Fruit fly (Drosophila melanogaster) whole organism, prepupa: ENCODE data around the gene CG13995.

Experiments used
- Blimp-1 ChIP-seq: fragments of 200-800 bp; sonication (Bioruptor generic); optimal IDR thresholded peaks from 3 replicates; lab custom pipeline; 2017; ENCODE audit warnings: missing biosample characterization, missing genetic modification characterization, mild to moderate bottlenecking, moderate library complexity, missing genetic modification reagents
- CG11762 ChIP-seq: fragments of 200-800 bp; sonication (Bioruptor generic); optimal IDR thresholded peaks from 3 replicates; lab custom pipeline; 2016; ENCODE audit warnings: missing biosample characterization, missing genetic modification characterization; ENCODE audit not compliant: insufficient read depth
- CG11902 ChIP-seq: fragments of 200-800 bp; sonication (Bioruptor generic); optimal IDR thresholded peaks from 3 replicates; lab custom pipeline; 2016; ENCODE audit warnings: missing biosample characterization, missing genetic modification characterization
- CG3032 ChIP-seq: fragments of 200-800 bp; optimal IDR thresholded peaks from 2 replicates; lab custom pipeline; 2019; ENCODE audit warnings: missing biosample characterization, mild to moderate bottlenecking, missing genetic modification characterization, moderate library complexity
- CG31627 ChIP-seq: fragments of 200-800 bp; sonication (Bioruptor generic); optimal IDR thresholded peaks from 3 replicates; lab custom pipeline; 2016; ENCODE audit warnings: missing biosample characterization, missing genetic modification characterization
- CG32006 ChIP-seq: fragments of 200-800 bp; sonication (Bioruptor generic); optimal IDR thresholded peaks from 3 replicates; lab custom pipeline; 2017; ENCODE audit warnings: missing biosample characterization, mild to moderate bottlenecking, missing genetic modification characterization
- CG3919 ChIP-seq: fragments of 200-800 bp; sonication (Bioruptor generic); optimal IDR thresholded peaks from 3 replicates; lab custom pipeline; 2016; ENCODE audit warnings: missing biosample characterization, missing genetic modification characterization
- CG4318 ChIP-seq: fragments of 200-800 bp; sonication (Bioruptor generic); optimal IDR thresholded peaks from 3 replicates; lab custom pipeline; 2017; ENCODE audit warnings: missing biosample characterization, mild to moderate bottlenecking, missing genetic modification characterization
- CG6163 ChIP-seq: fragments of 200-800 bp; sonication (Bioruptor generic); IDR thresholded peaks from 3 replicates; pipeline ENCODE4 v1.3.6; 2022; ENCODE audit warnings: missing biosample characterization, missing genetic modification characterization
- CG6276 ChIP-seq: fragments of 200-800 bp; sonication (Bioruptor generic); optimal IDR thresholded peaks from 2 replicates; lab custom pipeline; 2017; ENCODE audit warnings: missing biosample characterization, mild to moderate bottlenecking, missing genetic modification characterization
- CG6792 ChIP-seq: fragments of 200-800 bp; sonication (Bioruptor generic); optimal IDR thresholded peaks from 3 replicates; lab custom pipeline; 2016; ENCODE audit warnings: missing biosample characterization, missing genetic modification characterization
- CG8119 ChIP-seq: fragments of 200-800 bp; sonication (Bioruptor generic); IDR thresholded peaks from 3 replicates; pipeline ENCODE4 v1.3.6; 2022; ENCODE audit warnings: missing biosample characterization, missing genetic modification characterization
- CG8632 ChIP-seq: fragments of 200-800 bp; sonication (Bioruptor generic); optimal IDR thresholded peaks from 3 replicates; lab custom pipeline; 2016; ENCODE audit warnings: missing biosample characterization, missing genetic modification characterization
- CG9139 ChIP-seq: fragments of 200-800 bp; sonication (Bioruptor generic); optimal IDR thresholded peaks from 3 replicates; lab custom pipeline; 2017; ENCODE audit warnings: missing biosample characterization, mild to moderate bottlenecking, missing genetic modification characterization
- Eip75B ChIP-seq: fragments of 200-800 bp; sonication (Bioruptor generic); optimal IDR thresholded peaks from 3 replicates; lab custom pipeline; 2016; ENCODE audit warnings: missing biosample characterization, missing genetic modification characterization
- Lpt ChIP-seq: fragments of 200-800 bp; sonication (Bioruptor generic); optimal IDR thresholded peaks from 3 replicates; lab custom pipeline; 2016; ENCODE audit warnings: missing biosample characterization, missing genetic modification characterization
- Met ChIP-seq: fragments of 200-800 bp; sonication (Bioruptor generic); optimal IDR thresholded peaks from 3 replicates; lab custom pipeline; 2016; ENCODE audit warnings: missing biosample characterization, missing genetic modification characterization
- OdsH ChIP-seq: fragments of 200-800 bp; sonication (Bioruptor generic); optimal IDR thresholded peaks from 3 replicates; lab custom pipeline; 2016; ENCODE audit warnings: missing biosample characterization, missing genetic modification characterization
- Sox14 ChIP-seq: fragments of 200-800 bp; sonication (Bioruptor generic); optimal IDR thresholded peaks from 3 replicates; lab custom pipeline; 2016; ENCODE audit warnings: missing biosample characterization, missing genetic modification characterization
- Sox15 ChIP-seq: fragments of 200-800 bp; sonication (Bioruptor generic); optimal IDR thresholded peaks from 3 replicates; lab custom pipeline; 2016; ENCODE audit warnings: missing biosample characterization, missing genetic modification characterization
- acj6 ChIP-seq: fragments of 200-800 bp; sonication (Bioruptor generic); optimal IDR thresholded peaks from 3 replicates; lab custom pipeline; 2016; ENCODE audit warnings: missing biosample characterization, missing genetic modification characterization
- cyc ChIP-seq: fragments of 200-800 bp; sonication (Bioruptor generic); optimal IDR thresholded peaks from 3 replicates; lab custom pipeline; 2016; ENCODE audit warnings: missing biosample characterization, missing genetic modification characterization
- dac ChIP-seq: fragments of 200-800 bp; sonication (Bioruptor generic); optimal IDR thresholded peaks from 2 replicates; lab custom pipeline; 2017; ENCODE audit warnings: missing biosample characterization, mild to moderate bottlenecking, missing genetic modification characterization
- dsx ChIP-seq: fragments of 200-800 bp; optimal IDR thresholded peaks from 3 replicates; lab custom pipeline; 2019; ENCODE audit warnings: missing biosample characterization, mild to moderate bottlenecking, missing genetic modification characterization, moderate library complexity; ENCODE audit not compliant: poor library complexity, severe bottlenecking
- esn ChIP-seq: fragments of 200-800 bp; sonication (Bioruptor generic); optimal IDR thresholded peaks from 2 replicates; lab custom pipeline; 2016; ENCODE audit warnings: missing biosample characterization, mild to moderate bottlenecking, missing genetic modification characterization, moderate library complexity
- fd59A ChIP-seq: fragments of 200-800 bp; sonication (Bioruptor generic); optimal IDR thresholded peaks from 2 replicates; lab custom pipeline; 2017; ENCODE audit warnings: missing biosample characterization, mild to moderate bottlenecking, missing genetic modification characterization, missing genetic modification reagents
- fd85E ChIP-seq: fragments of 200-800 bp; sonication (Bioruptor generic); optimal IDR thresholded peaks from 3 replicates; lab custom pipeline; 2016; ENCODE audit warnings: missing biosample characterization, missing genetic modification characterization
- fkh ChIP-seq: fragments of 200-800 bp; sonication (Bioruptor generic); optimal IDR thresholded peaks from 3 replicates; lab custom pipeline; 2017; ENCODE audit warnings: missing biosample characterization, mild to moderate bottlenecking, missing genetic modification characterization, moderate library complexity
- lz ChIP-seq: fragments of 200-800 bp; sonication (Bioruptor generic); optimal IDR thresholded peaks from 3 replicates; lab custom pipeline; 2016; ENCODE audit warnings: missing biosample characterization, missing genetic modification characterization
- net ChIP-seq: fragments of 200-800 bp; sonication (Bioruptor generic); optimal IDR thresholded peaks from 3 replicates; lab custom pipeline; 2016; ENCODE audit warnings: missing biosample characterization, missing genetic modification characterization
- salr ChIP-seq, 2 experiments: fragments of 200-800 bp; sonication (Bioruptor generic); optimal IDR thresholded peaks; 3 replicates each; lab custom pipeline; 2016 to 2018; ENCODE audit warnings: missing biosample characterization in 2 of 2, missing genetic modification characterization in 2 of 2, mild to moderate bottlenecking in 1 of 2
- spab ChIP-seq: fragments of 200-800 bp; sonication (Bioruptor generic); optimal IDR thresholded peaks from 2 replicates; lab custom pipeline; 2017; ENCODE audit warnings: missing biosample characterization, mild to moderate bottlenecking, missing genetic modification characterization, missing genetic modification reagents
- ss ChIP-seq, 2 experiments: fragments of 200-800 bp; sonication (Bioruptor generic); optimal IDR thresholded peaks; 2 replicates in 1 of 2; 3 replicates in 1 of 2; lab custom pipeline; 2017 to 2018; ENCODE audit warnings: mild to moderate bottlenecking in 2 of 2, missing biosample characterization in 2 of 2, missing genetic modification characterization in 2 of 2, moderate library complexity in 1 of 2
- svp ChIP-seq: fragments of 200-800 bp; sonication (Bioruptor generic); peaks from one replicate; lab custom pipeline; 2016; ENCODE audit warnings: missing biosample characterization, missing genetic modification characterization
- topi ChIP-seq: fragments of 200-800 bp; sonication (Bioruptor generic); optimal IDR thresholded peaks from 3 replicates; lab custom pipeline; 2016; ENCODE audit warnings: missing biosample characterization, missing genetic modification characterization
- vri ChIP-seq: fragments of 200-800 bp; sonication (Bioruptor generic); optimal IDR thresholded peaks from 3 replicates; lab custom pipeline; 2016; ENCODE audit warnings: missing biosample characterization, mild to moderate bottlenecking, missing genetic modification characterization

CG13995 gene

dm6 chr2L:6073894-6074293, 19.8 kb downstream of the CG13995 start:
- no peak for TF ChIP-seq CG6792 (GFP tag; lab: Kevin White, UChicago)
- TF ChIP-seq cyc (GFP tag; lab: Kevin White, UChicago): no peak
- no peak for TF ChIP-seq dac (GFP tag; lab: Kevin White, UChicago)
- TF ChIP-seq vri: no peak
- no peak for TF ChIP-seq net (GFP tag; lab: Kevin White, UChicago)
- no peak for TF ChIP-seq CG4318 (GFP tag; lab: Kevin White, UChicago)
- no peak for TF ChIP-seq CG6163
- no peak for TF ChIP-seq CG32006 (GFP tag; lab: Kevin White, UChicago)
- TF ChIP-seq fkh: no peak
- TF ChIP-seq Sox14 (GFP tag; lab: Kevin White, UChicago): no peak
- no peak for TF ChIP-seq CG3919 (GFP tag; lab: Kevin White, UChicago)
- no peak for TF ChIP-seq spab (GFP tag; lab: Kevin White, UChicago)
- TF ChIP-seq OdsH (GFP tag; lab: Kevin White, UChicago): no peak

dm6 chr2L:6074314-6074713, 20.2 kb downstream of the CG13995 start:
- TF ChIP-seq salr (GFP tag; optimal IDR thresholded peaks at IDR 0.05; lab: Kevin White, UChicago) (no peak), CG6276 (GFP tag; lab: Kevin White, UChicago) (no peak), Sox15 (GFP tag; lab: Kevin White, UChicago) (no peak), CG31627 (GFP tag; lab: Kevin White, UChicago) (no peak), fd59A (no peak), CG8632 (GFP tag; lab: Kevin White, UChicago) (no peak), lz (GFP tag; lab: Kevin White, UChicago) (no peak), Sox14 (GFP tag; lab: Kevin White, UChicago) (no peak), vri (no peak), fd85E (GFP tag; lab: Kevin White, UChicago) (no peak), CG3032 (tag; lab: Kevin White, UChicago) (no peak), CG8119 (GFP tag; lab: Robert Waterston, UW) (no peak), CG11762 (no peak), fkh (no peak), cyc (GFP tag; lab: Kevin White, UChicago) (no peak), ss (GFP tag; optimal IDR thresholded peaks at IDR 0.05; lab: Kevin White, UChicago) (no peak), acj6 (GFP tag; lab: Kevin White, UChicago) (no peak), CG11902 (GFP tag; lab: Kevin White, UChicago) (no peak), OdsH (GFP tag; lab: Kevin White, UChicago) (no peak)

dm6 chr2L:6075345-6075744, 21.2 kb downstream of the CG13995 start:
- TF ChIP-seq CG6163 (no peak), CG8632 (GFP tag; lab: Kevin White, UChicago) (no peak), svp (GFP tag; lab: Kevin White, UChicago) (no peak), cyc (GFP tag; lab: Kevin White, UChicago) (no peak), CG11762 (no peak), dsx (GFP tag; lab: Kevin White, UChicago) (no peak), Met (GFP tag; lab: Kevin White, UChicago) (no peak), dac (GFP tag; lab: Kevin White, UChicago) (no peak), fd85E (GFP tag; lab: Kevin White, UChicago) (no peak), CG3919 (GFP tag; lab: Kevin White, UChicago) (no peak), CG9139 (GFP tag; lab: Kevin White, UChicago) (no peak), CG31627 (GFP tag; lab: Kevin White, UChicago) (no peak), ss (GFP tag; optimal IDR thresholded peaks at IDR 0.05; lab: Kevin White, UChicago) (no peak), Eip75B (GFP tag; lab: Kevin White, UChicago) (no peak), CG6276 (GFP tag; lab: Kevin White, UChicago) (no peak), Blimp-1 (no peak), Lpt (GFP tag; lab: Kevin White, UChicago) (no peak), topi (GFP tag; lab: Kevin White, UChicago) (no peak), acj6 (GFP tag; lab: Kevin White, UChicago) (no peak), esn (no peak)
